Worm (Caenorhabditis elegans): ENCODE results near the gene Y37E11B.6.

DNA sequence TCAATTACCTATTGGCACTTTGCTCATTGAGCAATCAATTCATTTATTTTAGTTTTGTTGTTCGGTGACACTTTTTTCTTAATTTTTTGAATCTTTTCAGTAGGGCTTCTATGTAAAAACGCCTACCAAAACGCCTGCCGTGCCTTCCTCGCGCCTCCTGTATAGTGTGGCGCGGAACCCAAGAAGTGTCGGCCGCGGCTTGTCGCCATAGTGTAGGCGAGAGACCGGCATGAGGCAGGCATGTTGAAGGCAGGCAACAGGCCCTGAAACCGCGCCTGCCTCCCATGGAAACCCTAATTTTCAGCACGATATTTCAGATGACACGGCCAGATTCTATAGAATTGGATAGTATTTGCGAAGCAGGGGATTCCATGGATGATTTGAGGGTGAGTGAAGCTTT lies 30.5 kb downstream of the Y37E11B.6 start, which contains the start of gene otpl-1:
- TF ChIP-seq T22C8.4 (GFP tag; IDR thresholded peaks at IDR 0.05) = no peak
- TF ChIP-seq flt-1 (GFP tag; IDR thresholded peaks at IDR 0.05) = no peak
- no peak for TF ChIP-seq ref-1 (GFP tag; conservative IDR thresholded peaks at IDR 0.05)
- TF ChIP-seq cog-1 (tag; optimal IDR thresholded peaks at IDR 0.05) = no peak
- no peak for TF ChIP-seq ztf-29 (GFP tag; IDR thresholded peaks at IDR 0.05)
- TF ChIP-seq ztf-23 (GFP tag; IDR thresholded peaks at IDR 0.05) = no peak
- TF ChIP-seq klf-2 (GFP tag; conservative IDR thresholded peaks at IDR 0.05) = no peak
- no peak for TF ChIP-seq tab-1 (GFP tag; IDR thresholded peaks at IDR 0.05)

All from whole organism, midembryonic.